Worm (Caenorhabditis elegans) whole organism, young adult: ENCODE data around the gene C18E9.7.

Experiments used
- B0019.2 ChIP-seq: fragments of 200-800 bp; sonication (Bioruptor generic); conservative IDR thresholded peaks from 2 replicates; pipeline ENCODE4 v1.3.6; 2022; ENCODE audit warnings: missing genetic modification reagents, missing genetic modification characterization, missing compliant biosample characterization
- C17E4.6 ChIP-seq: fragments of 200-800 bp; sonication (Bioruptor generic); IDR thresholded peaks from 2 replicates; pipeline ENCODE4 v1.3.6; 2022; ENCODE audit warnings: missing genetic modification reagents, missing genetic modification characterization, missing compliant biosample characterization
- D2030.7 ChIP-seq: fragments of 200-800 bp; sonication (Bioruptor generic); IDR thresholded peaks from 2 replicates; pipeline ENCODE4 v1.3.6; 2022; ENCODE audit warnings: missing genetic modification reagents, missing genetic modification characterization, missing compliant biosample characterization
- F10E7.11 ChIP-seq: sonication (generic microtip); optimal IDR thresholded peaks from 2 replicates; lab custom pipeline; 2017; ENCODE audit warnings: mild to moderate bottlenecking, missing genetic modification characterization, moderate library complexity, missing compliant biosample characterization
- F49E8.2 ChIP-seq: sonication (generic microtip); optimal IDR thresholded peaks from 3 replicates; lab custom pipeline; 2017; ENCODE audit warnings: missing genetic modification characterization, mild to moderate bottlenecking, missing compliant biosample characterization, antibody characterized with exemption, moderate library complexity; ENCODE audit not compliant: insufficient read depth
- Y53G8AR.9 ChIP-seq: fragments of 200-800 bp; sonication (Bioruptor generic); conservative IDR thresholded peaks from 2 replicates; pipeline ENCODE4 v1.3.6; 2022; ENCODE audit warnings: missing genetic modification reagents, missing genetic modification characterization, missing compliant biosample characterization
- Y79H2A.3 ChIP-seq: fragments of 200-800 bp; sonication (Bioruptor generic); conservative IDR thresholded peaks from 2 replicates; pipeline ENCODE4 v1.3.6; 2022; ENCODE audit warnings: missing genetic modification reagents, missing genetic modification characterization, missing compliant biosample characterization
- ama-1 ChIP-seq, 3 experiments: fragments of 150-350 bp in 1 of 3; sonication (generic microtip) in 2 of 3; optimal IDR thresholded peaks; 2 replicates each; lab custom pipeline; 2014 to 2018; ENCODE audit warnings: missing biosample characterization in 2 of 3, missing genetic modification characterization in 2 of 3, missing genetic modification reagents in 2 of 3
- attf-5 ChIP-seq: fragments of 200-800 bp; sonication (Bioruptor generic); optimal IDR thresholded peaks from 2 replicates; lab custom pipeline; 2018; ENCODE audit warnings: mild to moderate bottlenecking, missing genetic modification characterization, missing compliant biosample characterization
- attf-6 ChIP-seq: fragments of 200-800 bp; sonication (Bioruptor generic); IDR thresholded peaks from 2 replicates; pipeline ENCODE4 v1.3.6; 2022; ENCODE audit warnings: missing genetic modification reagents, missing genetic modification characterization, missing compliant biosample characterization
- cebp-2 ChIP-seq: fragments of 200-800 bp; sonication (Bioruptor generic); IDR thresholded peaks from 2 replicates; pipeline ENCODE4 v1.3.6; 2022; ENCODE audit warnings: missing genetic modification characterization, missing compliant biosample characterization
- ceh-91 ChIP-seq: fragments of 200-800 bp; sonication (Bioruptor generic); IDR thresholded peaks from 2 replicates; pipeline ENCODE4 v1.3.6; 2022; ENCODE audit warnings: missing genetic modification reagents, missing genetic modification characterization, missing compliant biosample characterization
- efl-1 ChIP-seq: fragments of 150-350 bp; optimal IDR thresholded peaks from 2 replicates; lab custom pipeline; 2014; ENCODE audit warnings: missing biosample characterization, missing genetic modification reagents, missing genetic modification characterization
- gei-17 ChIP-seq: fragments of 200-800 bp; sonication (Bioruptor generic); optimal IDR thresholded peaks from 2 replicates; lab custom pipeline; 2018; ENCODE audit warnings: mild to moderate bottlenecking, missing genetic modification characterization, missing compliant biosample characterization
- him-1 ChIP-seq: sonication (generic microtip); optimal IDR thresholded peaks from 2 replicates; lab custom pipeline; 2016; ENCODE audit warnings: missing genotype, missing genetic modification reagents, missing genetic modification characterization, missing compliant biosample characterization
- hlh-26 ChIP-seq: fragments of 200-800 bp; sonication (Bioruptor generic); conservative IDR thresholded peaks from 2 replicates; pipeline ENCODE4 v1.3.6; 2022; ENCODE audit warnings: missing genetic modification reagents, missing genetic modification characterization, missing compliant biosample characterization
- let-526 ChIP-seq: fragments of 200-800 bp; sonication (Bioruptor generic); IDR thresholded peaks from 2 replicates; pipeline ENCODE4 v1.3.6; 2022; ENCODE audit warnings: missing genetic modification reagents, missing genetic modification characterization, missing compliant biosample characterization
- lsl-1 ChIP-seq: fragments of 200-800 bp; sonication (Bioruptor generic); optimal IDR thresholded peaks from 2 replicates; lab custom pipeline; 2018; ENCODE audit warnings: mild to moderate bottlenecking, missing genetic modification characterization, moderate library complexity, missing compliant biosample characterization
- madf-10 ChIP-seq: sonication (generic microtip); optimal IDR thresholded peaks from 2 replicates; lab custom pipeline; 2016; ENCODE audit warnings: mild to moderate bottlenecking, missing genetic modification characterization, missing compliant biosample characterization
- madf-3 ChIP-seq: fragments of 200-800 bp; sonication (Bioruptor generic); IDR thresholded peaks from 2 replicates; pipeline ENCODE4 v1.3.6; 2022; ENCODE audit warnings: missing genetic modification reagents, missing genetic modification characterization, missing compliant biosample characterization
- nfyb-1 ChIP-seq: fragments of 200-800 bp; sonication (Bioruptor generic); IDR thresholded peaks from 2 replicates; pipeline ENCODE4 v1.3.6; 2022; ENCODE audit warnings: missing genetic modification reagents, missing genetic modification characterization, missing compliant biosample characterization
- nhr-120 ChIP-seq: fragments of 200-800 bp; sonication (Bioruptor generic); IDR thresholded peaks from 2 replicates; pipeline ENCODE4 v1.3.6; 2022; ENCODE audit warnings: missing genetic modification characterization, missing compliant biosample characterization
- nhr-90 ChIP-seq: sonication (generic microtip); optimal IDR thresholded peaks from 2 replicates; lab custom pipeline; 2016; ENCODE audit warnings: missing genotype, mild to moderate bottlenecking, missing genetic modification characterization, missing compliant biosample characterization
- rcor-1 ChIP-seq: fragments of 200-800 bp; sonication (Bioruptor generic); IDR thresholded peaks from 2 replicates; pipeline ENCODE4 v1.3.6; 2022; ENCODE audit warnings: missing genetic modification reagents, missing genetic modification characterization, missing compliant biosample characterization
- somi-1 ChIP-seq: fragments of 200-800 bp; sonication (Bioruptor generic); optimal IDR thresholded peaks from 2 replicates; lab custom pipeline; 2018; ENCODE audit warnings: mild to moderate bottlenecking, missing genetic modification characterization, missing compliant biosample characterization
- unc-62 ChIP-seq: fragments of 150-350 bp; optimal IDR thresholded peaks from 2 replicates; lab custom pipeline; 2014; ENCODE audit warnings: missing biosample characterization, missing genetic modification reagents, missing genetic modification characterization
- zfh-2 ChIP-seq: fragments of 200-800 bp; sonication (Bioruptor generic); conservative IDR thresholded peaks from 2 replicates; pipeline ENCODE4 v1.3.6; 2022; ENCODE audit warnings: missing genetic modification reagents, missing genetic modification characterization, missing compliant biosample characterization
- zim-3 ChIP-seq: sonication (generic microtip); optimal IDR thresholded peaks from 2 replicates; lab custom pipeline; 2017; ENCODE audit warnings: mild to moderate bottlenecking, missing genetic modification characterization, moderate library complexity, missing compliant biosample characterization
- ztf-18 ChIP-seq: sonication (generic microtip); optimal IDR thresholded peaks from 2 replicates; lab custom pipeline; 2016; ENCODE audit warnings: missing genotype, mild to moderate bottlenecking, missing genetic modification characterization, missing compliant biosample characterization
- ztf-6 ChIP-seq: fragments of 200-800 bp; sonication (Bioruptor generic); IDR thresholded peaks from 2 replicates; pipeline ENCODE4 v1.3.6; 2022; ENCODE audit warnings: missing genetic modification reagents, missing genetic modification characterization, missing compliant biosample characterization

C18E9.7 gene

DNA sequence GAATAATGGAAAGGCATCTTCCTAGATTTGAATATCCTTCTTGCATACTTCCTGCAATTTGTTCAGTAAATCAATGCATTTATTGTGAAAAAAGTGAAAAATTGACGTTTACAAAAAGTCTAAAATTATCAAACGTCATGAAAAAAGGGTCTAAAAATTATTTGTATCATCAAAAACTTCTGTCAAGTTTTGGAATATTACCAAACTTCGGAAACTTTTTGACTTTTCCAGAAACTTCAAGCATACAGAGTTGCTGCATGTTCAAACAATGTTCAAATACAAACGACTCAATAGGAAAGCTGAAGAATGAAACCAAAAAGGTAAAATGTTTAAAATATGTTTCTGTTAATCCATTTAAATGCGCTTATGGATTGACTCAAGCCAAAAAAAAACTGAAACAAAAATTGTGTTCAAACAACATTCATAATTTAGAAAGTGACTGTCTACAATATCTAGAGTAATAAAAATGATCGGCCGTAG lies 19.2 kb upstream of the C18E9.7 start, which contains the start of gene F44G4.6:
F44G4.6 (minus strand) TSS at position 51 of the 480 bp plus-strand sequence.
- no peak for TF ChIP-seq F49E8.2
- no peak for TF ChIP-seq gei-17 (GFP tag; lab: Kevin White, UChicago)
- TF ChIP-seq cebp-2 (GFP tag; lab: Robert Waterston, UW), result no peak
- TF ChIP-seq attf-6, result no peak
- no peak for TF ChIP-seq ama-1 (optimal IDR thresholded peaks at IDR 0.05; lab: Kevin White, UChicago)
- no peak for TF ChIP-seq ama-1 (GFP tag; optimal IDR thresholded peaks at IDR 0.05; lab: Kevin White, UChicago)

ce11 chrII:9000331-9000730 lies 17.7 kb upstream of the C18E9.7 start, which contains the start of gene F44G4.5:
F44G4.5 (minus strand) TSS chrII:9000431.
- no peak for TF ChIP-seq nhr-120 (GFP tag; lab: Robert Waterston, UW)

DNA sequence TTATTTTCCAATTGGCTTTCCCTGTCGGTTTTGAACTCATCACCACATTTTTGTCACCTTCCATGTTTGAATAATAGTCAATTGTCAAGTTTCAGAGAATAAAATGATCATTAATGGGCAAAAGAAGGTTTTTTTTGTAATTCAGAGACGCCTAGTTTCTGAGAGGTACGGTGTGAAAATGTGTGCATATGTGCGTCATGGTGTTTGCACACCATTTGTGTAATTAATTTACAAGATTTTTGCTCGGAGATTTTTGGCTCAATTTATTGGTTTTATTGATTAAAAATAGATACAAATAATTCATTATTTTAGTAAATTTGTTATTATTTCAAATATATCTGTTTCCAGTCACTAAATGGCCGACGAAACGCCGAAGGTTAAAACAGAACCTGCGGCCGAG lies 14.9 kb upstream of the C18E9.7 start, which contains the start of the genes F44G4.3 and tdp-1:
F44G4.3 (minus strand) TSS at position 184 of the 400 bp plus-strand sequence.
tdp-1 (plus strand) TSS at position 347 of the 400 bp plus-strand sequence.
- TF ChIP-seq attf-5, result peak; percentile 2
- TF ChIP-seq him-1 (tag; lab: Kevin White, UChicago), result no peak
- peak; percentile 69 for TF ChIP-seq lsl-1 (GFP tag; lab: Kevin White, UChicago)
- TF ChIP-seq, all 124 proteins: peak for 2

- TF ChIP-seq ztf-18 (tag; lab: Kevin White, UChicago) (no peak), nfyb-1 (no peak), zim-3 (tag; lab: Kevin White, UChicago) (no peak), cebp-2 (GFP tag; lab: Robert Waterston, UW) (no peak), efl-1 (GFP tag; lab: Kevin White, UChicago) (no peak), zfh-2 (GFP tag; lab: Robert Waterston, UW) (no peak), hlh-26 (no peak), ceh-91 (GFP tag; lab: Robert Waterston, UW) (no peak), C17E4.6 (GFP tag; lab: Robert Waterston, UW) (no peak), unc-62 (GFP tag; lab: Kevin White, UChicago) (no peak), rcor-1 (GFP tag; lab: Robert Waterston, UW) (no peak), D2030.7 (GFP tag; lab: Robert Waterston, UW) (no peak), Y79H2A.3 (GFP tag; lab: Robert Waterston, UW) (no peak), B0019.2 (GFP tag; lab: Robert Waterston, UW) (no peak), ztf-6 (no peak), madf-10 (no peak), let-526 (GFP tag; lab: Robert Waterston, UW) (no peak), somi-1 (GFP tag; lab: Kevin White, UChicago) (no peak), madf-3 (GFP tag; lab: Robert Waterston, UW) (no peak), nhr-90 (no peak)
Observed at ce11 chrII:8996064-8996463, 13.5 kb upstream of the C18E9.7 start, which contains the start of gene ndub-2. ndub-2 (plus strand) TSS chrII:8996364.

DNA sequence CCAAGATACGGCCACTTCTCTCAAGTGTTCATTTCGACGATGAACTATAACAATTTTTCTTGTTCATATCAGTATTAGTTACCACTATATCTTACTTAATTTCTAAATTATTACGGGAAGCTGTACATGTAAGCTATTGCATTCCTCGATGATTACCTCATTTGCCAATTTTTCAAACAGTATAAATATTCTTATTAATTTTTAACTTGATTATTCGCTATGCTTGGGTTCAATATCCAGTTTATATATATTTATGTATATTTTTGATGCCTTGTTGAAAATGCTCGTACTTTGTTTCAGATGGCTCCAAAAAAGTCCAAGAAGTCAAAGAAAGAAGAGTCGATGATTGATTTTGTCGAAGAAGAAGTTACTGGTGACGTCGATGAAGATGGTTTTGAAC lies 11.8 kb upstream of the C18E9.7 start, which contains the start of gene F44G4.1:
F44G4.1 (plus strand) TSS at position 301 of the 400 bp plus-strand sequence.
- peak; percentile 48; the same call in 1 of the 2 replicates for TF ChIP-seq Y53G8AR.9 (GFP tag; lab: Robert Waterston, UW)
- TF ChIP-seq ztf-18 (tag; lab: Kevin White, UChicago), result no peak
- no peak for TF ChIP-seq F10E7.11 (tag; lab: Kevin White, UChicago)
